Worm (Caenorhabditis elegans): ENCODE measurements around the gene kin-30.

The kin-30 gene

ce11 chrV:15265814-15266213 is 21.3 kb downstream of the kin-30 start, which contains the start of gene M01B2.13:
TSS of gene M01B2.13 (minus strand) at chrV:15265914.
- no peak for TF ChIP-seq unc-130 (tag; optimal IDR thresholded peaks at IDR 0.05)
- TF ChIP-seq lin-13 (GFP tag; optimal IDR thresholded peaks at IDR 0.05) = no peak
- no peak for TF ChIP-seq rnt-1 (tag; optimal IDR thresholded peaks at IDR 0.05)
- TF ChIP-seq jun-1 (tag; optimal IDR thresholded peaks at IDR 0.05) = no peak
- TF ChIP-seq unc-30 (tag; optimal IDR thresholded peaks at IDR 0.05) = no peak
- no peak for TF ChIP-seq fkh-4 (tag; optimal IDR thresholded peaks at IDR 0.05; ENCODE audit: borderline replicate concordance)
- no peak for TF ChIP-seq mef-2 (tag; optimal IDR thresholded peaks at IDR 0.05)
- TF ChIP-seq lir-3 (tag; optimal IDR thresholded peaks at IDR 0.05; ENCODE audit: poor library complexity) = no peak
- TF ChIP-seq sptf-1 (tag; optimal IDR thresholded peaks at IDR 0.05) = no peak
- no peak for TF ChIP-seq ceh-82 (tag; optimal IDR thresholded peaks at IDR 0.05)
- TF ChIP-seq nhr-19 (GFP tag; conservative IDR thresholded peaks at IDR 0.05) = no peak
- TF ChIP-seq nhr-77 (tag; optimal IDR thresholded peaks at IDR 0.05) = no peak
- TF ChIP-seq mep-1 (tag; optimal IDR thresholded peaks at IDR 0.05) = no peak
- TF ChIP-seq zip-4 (GFP tag; optimal IDR thresholded peaks at IDR 0.05) = no peak
- no peak for TF ChIP-seq ztf-11 (tag; optimal IDR thresholded peaks at IDR 0.05)

- TF ChIP-seq nhr-47 (tag; optimal IDR thresholded peaks at IDR 0.05) (no peak), ets-5 (GFP tag; IDR thresholded peaks at IDR 0.05) (no peak), vab-15 (tag; optimal IDR thresholded peaks at IDR 0.05) (no peak), mef-2 (tag; optimal IDR thresholded peaks at IDR 0.05) (no peak), lir-3 (tag; optimal IDR thresholded peaks at IDR 0.05; ENCODE audit: poor library complexity) (no peak), lin-15B (tag; optimal IDR thresholded peaks at IDR 0.05) (no peak), nhr-90 (tag; optimal IDR thresholded peaks at IDR 0.05; ENCODE audit: poor library complexity) (no peak), grh-1 (GFP tag; IDR thresholded peaks at IDR 0.05) (no peak)
Measured at ce11 chrV:15267405-15267804, 22.8 kb downstream of the kin-30 start, which contains the start of gene T10H4.13. TSS of gene T10H4.13 (minus strand) at chrV:15267505.

ce11 chrV:15268302-15268701 is 23.7 kb downstream of the kin-30 start, which contains the start of gene srw-22:
TSS of gene srw-22 (plus strand) at chrV:15268602.
- TF ChIP-seq ceh-63 (GFP tag; optimal IDR thresholded peaks at IDR 0.05) (no peak), mdl-1 (tag; optimal IDR thresholded peaks at IDR 0.05) (no peak), ets-5 (GFP tag; IDR thresholded peaks at IDR 0.05) (no peak), C34B4.2 (tag; optimal IDR thresholded peaks at IDR 0.05) (no peak), pqm-1 (tag; optimal IDR thresholded peaks at IDR 0.05) (no peak), Y116A8C.19 (tag; optimal IDR thresholded peaks at IDR 0.05; ENCODE audit: borderline replicate concordance) (no peak), irx-1 (tag; optimal IDR thresholded peaks at IDR 0.05) (no peak), ztf-4 (tag; optimal IDR thresholded peaks at IDR 0.05) (no peak), sup-37 (GFP tag; optimal IDR thresholded peaks at IDR 0.05) (no peak), ceh-88 (GFP tag; IDR thresholded peaks at IDR 0.05) (no peak), fos-1 (tag; optimal IDR thresholded peaks at IDR 0.05) (no peak), mep-1 (tag; optimal IDR thresholded peaks at IDR 0.05) (no peak), C16A3.4 (tag; optimal IDR thresholded peaks at IDR 0.05) (no peak), nhr-47 (tag; optimal IDR thresholded peaks at IDR 0.05) (no peak), xbp-1 (tag; optimal IDR thresholded peaks at IDR 0.05) (no peak), rnt-1 (tag; optimal IDR thresholded peaks at IDR 0.05) (no peak), snpc-4 (tag; optimal IDR thresholded peaks at IDR 0.05) (no peak), nhr-12 (tag; optimal IDR thresholded peaks at IDR 0.05) (no peak), swsn-7 (tag; optimal IDR thresholded peaks at IDR 0.05) (no peak), unc-86 (tag; optimal IDR thresholded peaks at IDR 0.05) (no peak)

- TF ChIP-seq blmp-1 (tag; optimal IDR thresholded peaks at IDR 0.05) = no peak
Measured at ce11 chrV:15272263-15272662, 27.7 kb downstream of the kin-30 start, which contains the start of gene T10H4.4. TSS of gene T10H4.4 (minus strand) at chrV:15272363.
